Worm (Caenorhabditis elegans) whole organism, L4 larva: ENCODE results near the gene ZK180.5.

Experiments used
- ama-1 ChIP-seq: fragments of 150-350 bp; optimal IDR thresholded peaks from 2 replicates; lab custom pipeline; 2014; ENCODE audit warnings: inconsistent platforms, mixed read lengths
- dve-1 ChIP-seq: sonication (generic microtip); optimal IDR thresholded peaks from 2 replicates; lab custom pipeline; 2017; ENCODE audit warnings: antibody characterized with exemption, mild to moderate bottlenecking, missing genetic modification characterization, missing compliant biosample characterization; ENCODE audit not compliant: insufficient read depth
- fkh-10 ChIP-seq: fragments of 150-350 bp; optimal IDR thresholded peaks from 2 replicates; lab custom pipeline; 2014; ENCODE audit warnings: missing biosample characterization, missing genetic modification reagents, missing genetic modification characterization
- lir-3 ChIP-seq: sonication (generic microtip); optimal IDR thresholded peaks from 2 replicates; lab custom pipeline; 2016; ENCODE audit warnings: mild to moderate bottlenecking, missing genetic modification characterization, missing compliant biosample characterization
- mdl-1 ChIP-seq, 2 experiments: fragments of 150-350 bp in 1 of 2; sonication (generic microtip) in 1 of 2; optimal IDR thresholded peaks; 2 replicates each; lab custom pipeline; 2014 to 2017; ENCODE audit warnings: missing biosample characterization in 2 of 2, missing genetic modification characterization in 2 of 2
- nhr-6 ChIP-seq: fragments of 150-350 bp; optimal IDR thresholded peaks from 2 replicates; lab custom pipeline; 2014; ENCODE audit warnings: missing biosample characterization, missing genetic modification characterization
- sdz-12 ChIP-seq: fragments of 200-800 bp; sonication (Bioruptor generic); optimal IDR thresholded peaks from 2 replicates; lab custom pipeline; 2018; ENCODE audit warnings: mild to moderate bottlenecking, missing genetic modification characterization, missing compliant biosample characterization
- skn-1 ChIP-seq: fragments of 150-350 bp; optimal IDR thresholded peaks from 2 replicates; lab custom pipeline; 2014; ENCODE audit warnings: missing biosample characterization, missing genetic modification characterization

DNA sequence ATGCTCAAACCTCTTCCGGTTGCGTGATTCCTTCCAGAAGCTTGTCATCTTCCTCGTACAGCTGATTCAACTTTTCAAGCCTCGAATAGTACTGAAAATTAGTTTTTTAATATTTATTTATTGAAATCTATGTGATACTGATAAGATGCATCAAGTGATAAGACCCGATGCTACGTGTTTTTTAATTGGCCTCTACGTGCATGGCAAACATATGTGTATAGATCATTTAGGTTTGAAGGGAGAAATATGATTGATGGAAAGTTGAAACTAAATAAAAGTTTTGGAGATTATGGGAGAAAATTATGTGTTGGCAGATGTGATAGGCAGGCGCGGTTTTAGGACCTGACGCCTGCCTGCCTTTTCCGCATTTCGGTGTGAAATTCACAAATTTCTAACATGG lies 27.2 kb upstream of the ZK180.5 start:
- TF ChIP-seq dve-1 (tag; lab: Kevin White, UChicago), result peak; percentile 73
- TF ChIP-seq lir-3 (tag; lab: Kevin White, UChicago), result no peak
- TF ChIP-seq fkh-10, result no peak
- no peak for TF ChIP-seq nhr-6 (tag; lab: Kevin White, UChicago)
- TF ChIP-seq sdz-12 (GFP tag; lab: Kevin White, UChicago), result no peak
- no peak for TF ChIP-seq skn-1 (tag; lab: Kevin White, UChicago)
- TF ChIP-seq mdl-1 (tag; optimal IDR thresholded peaks at IDR 0.05; lab: Kevin White, UChicago), result no peak
- TF ChIP-seq ama-1 (lab: Kevin White, UChicago), result no peak
